Fruit fly (Drosophila melanogaster) whole organism, embryonic: ENCODE results near the gene CG13315.

Experiments used
- ATbp ChIP-seq: fragments of 200-800 bp; sonication (Bioruptor generic); optimal IDR thresholded peaks from 2 replicates; lab custom pipeline; 2017; ENCODE audit warnings: missing biosample characterization, mild to moderate bottlenecking, missing genetic modification characterization, missing genetic modification reagents
- Antp ChIP-seq: fragments of 200-800 bp; sonication (Bioruptor generic); optimal IDR thresholded peaks from 3 replicates; lab custom pipeline; 2016; ENCODE audit warnings: missing biosample characterization, missing genetic modification characterization
- Atf-2 ChIP-seq: fragments of 200-800 bp; sonication (Bioruptor generic); optimal IDR thresholded peaks from 2 replicates; lab custom pipeline; 2016; ENCODE audit warnings: missing biosample characterization, missing genetic modification characterization
- CG10274 ChIP-seq: fragments of 200-800 bp; sonication (Bioruptor generic); optimal IDR thresholded peaks from 3 replicates; lab custom pipeline; 2017; ENCODE audit warnings: missing biosample characterization, mild to moderate bottlenecking, missing genetic modification characterization
- CG10321 ChIP-seq: fragments of 200-800 bp; sonication (Bioruptor generic); IDR thresholded peaks from 2 replicates; pipeline ENCODE4 v1.3.6; 2022; ENCODE audit warnings: missing biosample characterization, missing genetic modification characterization
- CG13296 ChIP-seq: fragments of 200-800 bp; sonication (Bioruptor generic); optimal IDR thresholded peaks from 3 replicates; lab custom pipeline; 2018; ENCODE audit warnings: missing biosample characterization, mild to moderate bottlenecking, missing genetic modification characterization
- CG14667 ChIP-seq: fragments of 200-800 bp; sonication (Bioruptor generic); IDR thresholded peaks from 2 replicates; pipeline ENCODE4 v1.3.6; 2022; ENCODE audit warnings: missing biosample characterization, missing genetic modification characterization
- CG17186 ChIP-seq: fragments of 200-800 bp; sonication (Bioruptor generic); optimal IDR thresholded peaks from 3 replicates; lab custom pipeline; 2017; ENCODE audit warnings: missing biosample characterization, missing genetic modification reagents, missing genetic modification characterization
- CG17359 ChIP-seq: fragments of 200-800 bp; sonication (Bioruptor generic); optimal IDR thresholded peaks from 3 replicates; lab custom pipeline; 2018; ENCODE audit warnings: missing biosample characterization, mild to moderate bottlenecking, missing genetic modification characterization, moderate library complexity
- CG17912 ChIP-seq: fragments of 200-800 bp; sonication (Bioruptor generic); optimal IDR thresholded peaks from 2 replicates; lab custom pipeline; 2018; ENCODE audit warnings: missing biosample characterization, mild to moderate bottlenecking, missing genetic modification characterization
- CG2202 ChIP-seq: fragments of 200-800 bp; sonication (Bioruptor generic); optimal IDR thresholded peaks from 2 replicates; lab custom pipeline; 2018; ENCODE audit warnings: missing biosample characterization, mild to moderate bottlenecking, missing genetic modification characterization
- CG32767 ChIP-seq: fragments of 200-800 bp; sonication (Bioruptor generic); IDR thresholded peaks from 2 replicates; pipeline ENCODE4 v1.3.6; 2022; ENCODE audit warnings: missing biosample characterization, missing genetic modification characterization
- CG3281 ChIP-seq: fragments of 200-800 bp; sonication (Bioruptor generic); optimal IDR thresholded peaks from 3 replicates; lab custom pipeline; 2017; ENCODE audit warnings: missing biosample characterization, mild to moderate bottlenecking, missing genetic modification characterization
- CG4424 ChIP-seq: fragments of 200-800 bp; sonication (Bioruptor generic); optimal IDR thresholded peaks from 3 replicates; lab custom pipeline; 2016; ENCODE audit warnings: missing biosample characterization, missing genetic modification characterization
- CG4707 ChIP-seq: fragments of 200-800 bp; sonication (Bioruptor generic); optimal IDR thresholded peaks from 2 replicates; lab custom pipeline; 2018; ENCODE audit warnings: missing biosample characterization, mild to moderate bottlenecking, missing genetic modification characterization, moderate library complexity
- CG6254 ChIP-seq: fragments of 200-800 bp; sonication (Bioruptor generic); optimal IDR thresholded peaks from 3 replicates; lab custom pipeline; 2017; ENCODE audit warnings: mild to moderate bottlenecking, missing biosample characterization, missing genetic modification reagents, missing genetic modification characterization
- CG6654 ChIP-seq: fragments of 200-800 bp; sonication (Bioruptor generic); optimal IDR thresholded peaks from 2 replicates; lab custom pipeline; 2017; ENCODE audit warnings: missing biosample characterization, mild to moderate bottlenecking, missing genetic modification characterization
- CG6791 ChIP-seq: fragments of 200-800 bp; sonication (Bioruptor generic); IDR thresholded peaks from 3 replicates; pipeline ENCODE4 v1.3.6; 2022; ENCODE audit warnings: missing biosample characterization, missing genetic modification characterization; ENCODE audit not compliant: partially characterized antibody
- CG7556 ChIP-seq: fragments of 200-800 bp; sonication (Bioruptor generic); optimal IDR thresholded peaks from 2 replicates; lab custom pipeline; 2017; ENCODE audit warnings: missing biosample characterization, mild to moderate bottlenecking, missing genetic modification characterization
- CG7928 ChIP-seq: fragments of 200-800 bp; sonication (Bioruptor generic); optimal IDR thresholded peaks from 2 replicates; lab custom pipeline; 2017; ENCODE audit warnings: missing biosample characterization, mild to moderate bottlenecking, missing genetic modification characterization
- CG7963 ChIP-seq: fragments of 200-800 bp; sonication (Bioruptor generic); IDR thresholded peaks from 3 replicates; pipeline ENCODE4 v1.3.6; 2022; ENCODE audit warnings: missing biosample characterization, missing genetic modification characterization; ENCODE audit not compliant: partially characterized antibody
- CG8089 ChIP-seq: fragments of 200-800 bp; sonication (Bioruptor generic); optimal IDR thresholded peaks from 3 replicates; lab custom pipeline; 2016; ENCODE audit warnings: missing biosample characterization, missing genetic modification characterization
- CoRest ChIP-seq: fragments of 200-800 bp; sonication (Bioruptor generic); optimal IDR thresholded peaks from 3 replicates; lab custom pipeline; 2018; ENCODE audit warnings: missing biosample characterization, mild to moderate bottlenecking, missing genetic modification characterization, moderate library complexity
- Gug ChIP-seq: fragments of 200-800 bp; sonication (Bioruptor generic); IDR thresholded peaks from 4 replicates; pipeline ENCODE4 v1.3.6; 2022; ENCODE audit warnings: missing biosample characterization, missing genetic modification characterization
- Hr51 ChIP-seq, 2 experiments: fragments of 200-800 bp; sonication (Bioruptor generic); optimal IDR thresholded peaks; 2 replicates in 1 of 2; 3 replicates in 1 of 2; lab custom pipeline; 2016 to 2018; ENCODE audit warnings: missing biosample characterization in 2 of 2, missing genetic modification characterization in 2 of 2, mild to moderate bottlenecking in 1 of 2, moderate library complexity in 1 of 2
- Lpt ChIP-seq: fragments of >200 bp; optimal IDR thresholded peaks from 2 replicates; lab custom pipeline; 2018; ENCODE audit warnings: missing biosample characterization, missing genetic modification characterization
- NC2α ChIP-seq: fragments of 200-800 bp; sonication (Bioruptor generic); optimal IDR thresholded peaks from 2 replicates; lab custom pipeline; 2016; ENCODE audit warnings: missing biosample characterization, missing genetic modification characterization
- Nf-YA ChIP-seq: fragments of 200-800 bp; sonication (Bioruptor generic); IDR thresholded peaks from 2 replicates; pipeline ENCODE4 v1.3.6; 2022; ENCODE audit warnings: missing biosample characterization, missing genetic modification characterization
- PHDP ChIP-seq: fragments of 200-800 bp; sonication (Bioruptor generic); optimal IDR thresholded peaks from 3 replicates; lab custom pipeline; 2018; ENCODE audit warnings: missing biosample characterization, mild to moderate bottlenecking, missing genetic modification characterization, moderate library complexity
- Stat92E ChIP-seq, 3 experiments: fragments of >200 bp in 2 of 3; fragments of 200-800 bp in 1 of 3; sonication (Bioruptor generic) in 1 of 3; optimal IDR thresholded peaks; 2 replicates each; lab custom pipeline; 2017 to 2019; ENCODE audit warnings: missing biosample characterization in 3 of 3, missing genetic modification characterization in 3 of 3, mild to moderate bottlenecking in 1 of 3, moderate library complexity in 1 of 3
- Taf1 ChIP-seq: fragments of 200-800 bp; sonication (Bioruptor generic); IDR thresholded peaks from 2 replicates; pipeline ENCODE4 v1.3.6; 2022; ENCODE audit warnings: missing biosample characterization, missing genetic modification characterization
- Xbp1 ChIP-seq: fragments of 200-800 bp; sonication (Bioruptor generic); optimal IDR thresholded peaks from 3 replicates; lab custom pipeline; 2016; ENCODE audit warnings: missing biosample characterization, mild to moderate bottlenecking, missing genetic modification characterization
- ac ChIP-seq: fragments of 200-800 bp; sonication (Bioruptor generic); optimal IDR thresholded peaks from 3 replicates; lab custom pipeline; 2017; ENCODE audit warnings: missing biosample characterization, mild to moderate bottlenecking, missing genetic modification characterization
- cato ChIP-seq: fragments of 200-800 bp; sonication (Bioruptor generic); optimal IDR thresholded peaks from 2 replicates; lab custom pipeline; 2016; ENCODE audit warnings: missing biosample characterization, missing genetic modification characterization, borderline replicate concordance
- gsb-n ChIP-seq: fragments of 200-800 bp; sonication (Bioruptor generic); optimal IDR thresholded peaks from 3 replicates; lab custom pipeline; 2018; ENCODE audit warnings: missing biosample characterization, mild to moderate bottlenecking, missing genetic modification characterization
- kah ChIP-seq: fragments of 200-800 bp; sonication (Bioruptor generic); optimal IDR thresholded peaks from 2 replicates; lab custom pipeline; 2018; ENCODE audit warnings: missing biosample characterization, mild to moderate bottlenecking, missing genetic modification characterization
- ken ChIP-seq: fragments of 200-800 bp; sonication (Bioruptor generic); IDR thresholded peaks from 3 replicates; pipeline ENCODE4 v1.3.6; 2022; ENCODE audit warnings: missing biosample characterization, missing genetic modification characterization
- nmo ChIP-seq: fragments of 200-800 bp; sonication (Bioruptor generic); optimal IDR thresholded peaks from 2 replicates; lab custom pipeline; 2018; ENCODE audit warnings: missing biosample characterization, mild to moderate bottlenecking, missing genetic modification characterization, moderate library complexity
- odd ChIP-seq: fragments of 200-800 bp; sonication (Bioruptor generic); optimal IDR thresholded peaks from 2 replicates; lab custom pipeline; 2017; ENCODE audit warnings: missing biosample characterization, mild to moderate bottlenecking, missing genetic modification characterization
- p53 ChIP-seq: fragments of 200-800 bp; sonication (Bioruptor generic); optimal IDR thresholded peaks from 2 replicates; lab custom pipeline; 2016; ENCODE audit warnings: missing biosample characterization, missing genetic modification characterization
- pho ChIP-seq: fragments of 200-800 bp; sonication (Bioruptor generic); optimal IDR thresholded peaks from 2 replicates; lab custom pipeline; 2016; ENCODE audit warnings: missing biosample characterization, missing genetic modification characterization
- pnt ChIP-seq: fragments of 200-800 bp; sonication (Bioruptor generic); optimal IDR thresholded peaks from 3 replicates; lab custom pipeline; 2016; ENCODE audit warnings: missing biosample characterization, missing genetic modification characterization
- ro ChIP-seq: fragments of 200-800 bp; sonication (Bioruptor generic); IDR thresholded peaks from 2 replicates; pipeline ENCODE4 v1.3.6; 2022; ENCODE audit warnings: missing biosample characterization, missing genetic modification characterization
- row ChIP-seq: fragments of 200-800 bp; sonication (Bioruptor generic); IDR thresholded peaks from 3 replicates; pipeline ENCODE4 v1.3.6; 2022; ENCODE audit warnings: missing biosample characterization, missing genetic modification characterization
- run ChIP-seq: fragments of 200-800 bp; sonication (Bioruptor generic); optimal IDR thresholded peaks from 3 replicates; lab custom pipeline; 2018; ENCODE audit warnings: missing biosample characterization, mild to moderate bottlenecking, missing genetic modification characterization
- sna ChIP-seq: fragments of 200-800 bp; sonication (Bioruptor generic); IDR thresholded peaks from 2 replicates; pipeline ENCODE4 v1.3.6; 2022; ENCODE audit warnings: missing biosample characterization, missing genetic modification characterization; ENCODE audit not compliant: partially characterized antibody
- trem ChIP-seq: fragments of 200-800 bp; optimal IDR thresholded peaks from 3 replicates; lab custom pipeline; 2019; ENCODE audit warnings: missing biosample characterization, mild to moderate bottlenecking, missing genetic modification characterization, moderate library complexity
- tup ChIP-seq: fragments of 200-800 bp; sonication (Bioruptor generic); optimal IDR thresholded peaks from 2 replicates; lab custom pipeline; 2016; ENCODE audit warnings: missing biosample characterization, mild to moderate bottlenecking, missing genetic modification characterization, moderate library complexity
- wdn ChIP-seq: fragments of 200-800 bp; sonication (Bioruptor generic); IDR thresholded peaks from 2 replicates; pipeline ENCODE4 v1.3.6; 2022; ENCODE audit warnings: missing biosample characterization, missing genetic modification characterization

The CG13315 gene

dm6 chr3L:9072731-9073385, 23.8 kb upstream of the CG13315 start, which contains the start of the genes CG4911 and CG4942 (continued):
- no peak for TF ChIP-seq Stat92E (GFP tag; optimal IDR thresholded peaks at IDR 0.05; lab: Kevin White, UChicago)
- no peak for TF ChIP-seq CG10321 (GFP tag; lab: Robert Waterston, UW)
- TF ChIP-seq pho (GFP tag; lab: Kevin White, UChicago), result peak; percentile 84
- no peak for TF ChIP-seq ac (GFP tag; lab: Kevin White, UChicago)
- TF ChIP-seq CG6654, result peak; percentile 9
- peak; percentile 42 for TF ChIP-seq NC2α (GFP tag; lab: Kevin White, UChicago)
- peak; percentile 44; the same call in 1 of the 2 replicates for TF ChIP-seq ro (GFP tag; lab: Robert Waterston, UW)
- no peak for TF ChIP-seq Antp (GFP tag; lab: Kevin White, UChicago)
- TF ChIP-seq ken, result peak; percentile 45; the same call in 2 of the 3 replicates
- no peak for TF ChIP-seq CG10274 (GFP tag; lab: Kevin White, UChicago)
- no peak for TF ChIP-seq Lpt (GFP tag; lab: Kevin White, UChicago)
- TF ChIP-seq Taf1 (GFP tag; lab: Robert Waterston, UW), result peak; percentile 37; the same call in 1 of the 2 replicates
- peak; percentile 57 for TF ChIP-seq CG3281 (GFP tag; lab: Kevin White, UChicago)
- TF ChIP-seq CG17912 (GFP tag; lab: Kevin White, UChicago), result no peak
- peak; percentile 94 for TF ChIP-seq row
- TF ChIP-seq CG2202 (tag; lab: Kevin White, UChicago), result peak; percentile 18
- TF ChIP-seq p53 (GFP tag; lab: Kevin White, UChicago), result no peak
- peak; percentile 66 for TF ChIP-seq Atf-2 (GFP tag; lab: Kevin White, UChicago)
- TF ChIP-seq CG17359, result peak; percentile 66
- no peak for TF ChIP-seq wdn (GFP tag; lab: Robert Waterston, UW)
- TF ChIP-seq CG7556 (GFP tag; lab: Kevin White, UChicago), result peak; percentile 42
- peak; percentile 36; the same call in 1 of the 4 replicates for TF ChIP-seq Gug (GFP tag; lab: Robert Waterston, UW)
- TF ChIP-seq CG32767 (GFP tag; lab: Robert Waterston, UW), result no peak
- TF ChIP-seq trem (tag; lab: Kevin White, UChicago), result peak; percentile 55
- TF ChIP-seq CG7928 (GFP tag; lab: Kevin White, UChicago), result no peak
- TF ChIP-seq Xbp1 (GFP tag; lab: Kevin White, UChicago), result peak; percentile 81
- peak; percentile 12 for TF ChIP-seq tup
- TF ChIP-seq CG17186 (GFP tag; lab: Kevin White, UChicago), result no peak
- peak; percentile 70 for TF ChIP-seq PHDP (tag; lab: Kevin White, UChicago)
- peak; percentile 27; the same call in 1 of the 3 replicates for TF ChIP-seq CG6791 (GFP tag; lab: Robert Waterston, UW)
- TF ChIP-seq CG13296 (GFP tag; lab: Kevin White, UChicago), result peak; percentile 46
- TF ChIP-seq cato, result peak; percentile 55
- TF ChIP-seq kah (GFP tag; lab: Kevin White, UChicago), result no peak
- no peak for TF ChIP-seq gsb-n (tag; lab: Kevin White, UChicago)
- peak; percentile 90 for TF ChIP-seq nmo (GFP tag; lab: Kevin White, UChicago)
- TF ChIP-seq CG14667 (GFP tag; lab: Robert Waterston, UW), result peak; percentile 61
- no peak for TF ChIP-seq run (tag; lab: Kevin White, UChicago)
- TF ChIP-seq pnt (GFP tag; lab: Kevin White, UChicago), result peak; percentile 31
- TF ChIP-seq CG4707 (GFP tag; lab: Kevin White, UChicago), result no peak
- no peak for TF ChIP-seq CG7963 (GFP tag; lab: Robert Waterston, UW)
- TF ChIP-seq odd (GFP tag; lab: Kevin White, UChicago), result peak; percentile 41
- peak; percentile 89 for TF ChIP-seq CoRest
- peak; percentile 73 for TF ChIP-seq CG4424
- TF ChIP-seq CG6254 (GFP tag; lab: Kevin White, UChicago), result no peak
- peak; percentile 60 for TF ChIP-seq CG8089 (GFP tag; lab: Kevin White, UChicago)
- 0 out of 2 replicates have a peak, but pooled peaks have one; percentile 21 for TF ChIP-seq sna (GFP tag; lab: Robert Waterston, UW)
- 0 out of 2 replicates have a peak, but pooled peaks have one; percentile 27 for TF ChIP-seq Nf-YA
- TF ChIP-seq Hr51 (GFP tag; optimal IDR thresholded peaks at IDR 0.05; lab: Kevin White, UChicago), result peak in 1 of 2 experiments; percentile 73
- no peak for TF ChIP-seq ATbp (GFP tag; lab: Kevin White, UChicago)
